Worm (Caenorhabditis elegans): ENCODE data around the gene ZK353.2.

ce11 chrIII:8416871-8417191, 18.3 kb downstream of the ZK353.2 start:
- TF ChIP-seq mdl-1 (tag; optimal IDR thresholded peaks at IDR 0.05) (no peak), unc-130 (GFP tag; optimal IDR thresholded peaks at IDR 0.05) (no peak), arid-1 (GFP tag; conservative IDR thresholded peaks at IDR 0.05) (no peak), hif-1 (tag; optimal IDR thresholded peaks at IDR 0.05) (no peak), lsy-2 (tag; optimal IDR thresholded peaks at IDR 0.05) (no peak), ceh-20 (GFP tag; IDR thresholded peaks at IDR 0.05) (no peak), cey-2 (tag; optimal IDR thresholded peaks at IDR 0.05; ENCODE audit: borderline replicate concordance, insufficient read depth) (no peak), nhr-48 (tag; optimal IDR thresholded peaks at IDR 0.05) (no peak), egl-27 (tag; optimal IDR thresholded peaks at IDR 0.05) (no peak), dpl-1 (GFP tag; optimal IDR thresholded peaks at IDR 0.05) (no peak)
